Worm (Caenorhabditis elegans) whole organism, early embryonic: Measurements from ENCODE around the gene lgc-56.

Experiments used
- B0310.2 ChIP-seq: sonication (generic microtip); optimal IDR thresholded peaks from 2 replicates; lab custom pipeline; 2016; ENCODE audit warnings: mild to moderate bottlenecking, missing genetic modification characterization, missing compliant biosample characterization
- F13C5.2 ChIP-seq: sonication (generic microtip); optimal IDR thresholded peaks from 2 replicates; lab custom pipeline; 2017; ENCODE audit warnings: mild to moderate bottlenecking, missing genetic modification characterization, inconsistent platforms, missing compliant biosample characterization
- aly-1 ChIP-seq: sonication (generic microtip); optimal IDR thresholded peaks from 2 replicates; lab custom pipeline; 2016; ENCODE audit warnings: missing genetic modification characterization, missing compliant biosample characterization
- ama-1 ChIP-seq: fragments of 150-350 bp; optimal IDR thresholded peaks from 2 replicates; lab custom pipeline; 2014
- ets-7 ChIP-seq: sonication (generic microtip); optimal IDR thresholded peaks from 2 replicates; lab custom pipeline; 2016; ENCODE audit warnings: missing genotype, missing genetic modification characterization, missing compliant biosample characterization
- pes-1 ChIP-seq: fragments of 200-800 bp; sonication (Bioruptor generic); IDR thresholded peaks from 2 replicates; pipeline ENCODE4 v1.3.6; 2022; ENCODE audit warnings: missing genetic modification reagents, missing genetic modification characterization, missing compliant biosample characterization
- tbx-37 ChIP-seq: fragments of 200-800 bp; sonication (Bioruptor generic); conservative IDR thresholded peaks from 2 replicates; pipeline ENCODE4 v1.3.6; 2022; ENCODE audit warnings: missing genetic modification reagents, missing genetic modification characterization, missing compliant biosample characterization

DNA sequence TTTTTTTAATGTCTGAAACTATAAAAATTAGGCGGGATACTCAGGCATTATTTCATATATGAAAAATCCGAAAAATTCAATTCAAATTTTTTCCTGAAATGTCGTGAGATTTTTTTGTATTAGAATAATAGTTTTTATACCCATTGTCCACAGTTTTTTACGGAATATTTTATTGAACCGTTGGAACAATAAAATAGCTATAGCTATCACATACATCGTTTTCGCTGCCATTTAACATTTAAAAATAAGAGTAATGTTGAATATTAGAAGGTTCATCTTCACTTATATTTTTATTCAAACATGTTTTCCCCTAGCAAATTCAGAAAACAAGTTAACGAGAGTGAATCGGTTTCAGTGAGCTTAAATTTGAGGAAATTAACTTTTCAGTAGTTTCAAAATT, 41.4 kb downstream of the lgc-56 start, which contains the start of gene C27D6.15:
- TF ChIP-seq ama-1 = no peak
- no peak for TF ChIP-seq F13C5.2 (tag; lab: Kevin White, UChicago)
- TF ChIP-seq B0310.2 (tag; lab: Kevin White, UChicago) = no peak
- TF ChIP-seq tbx-37 = no peak
- TF ChIP-seq ets-7 (tag; lab: Kevin White, UChicago) = no peak
- TF ChIP-seq pes-1 = no peak
- TF ChIP-seq aly-1 = no peak
